Fruit fly (Drosophila melanogaster): ENCODE measurements around the gene Alp1.

Gene Alp1

DNA sequence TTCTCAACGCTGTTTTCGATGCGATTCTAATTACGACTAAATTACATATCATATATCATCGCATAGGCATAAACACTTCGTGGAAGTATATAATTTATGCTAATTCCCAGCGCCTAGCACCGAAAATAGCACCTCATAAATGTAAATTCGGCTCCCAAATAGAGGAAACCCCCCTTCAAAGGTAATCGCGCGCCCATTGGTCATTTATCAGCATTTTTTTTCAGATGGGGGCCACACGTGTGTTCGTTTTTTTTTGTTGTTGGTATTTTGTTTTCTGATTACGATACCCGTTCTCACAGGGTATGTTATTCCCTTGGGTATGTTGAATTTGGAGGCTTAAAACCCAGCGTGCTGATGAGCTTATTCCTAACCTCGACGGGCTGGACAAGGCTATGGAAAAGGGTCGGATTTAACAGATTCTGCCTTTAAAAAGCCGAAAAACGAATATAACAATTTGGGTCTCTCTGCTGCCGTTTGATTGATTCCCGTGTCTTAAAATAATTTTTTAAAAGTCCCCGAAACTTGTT, 27.6 kb downstream of the Alp1 start (continued):
- TF ChIP-seq dysf (GFP tag; IDR thresholded peaks at IDR 0.05) (0 out of 3 replicates have a peak, but pooled peaks have one; percentile 11), CG10543 (GFP tag; optimal IDR thresholded peaks at IDR 0.05) (peak; percentile 21), gsb (GFP tag; IDR thresholded peaks at IDR 0.05) (0 out of 2 replicates have a peak, but pooled peaks have one; percentile 9), HmgD (GFP tag; optimal IDR thresholded peaks at IDR 0.05) (no peak), Vsx1 (GFP tag; optimal IDR thresholded peaks at IDR 0.05) (no peak), CG18619 (GFP tag; optimal IDR thresholded peaks at IDR 0.05) (no peak)

DNA sequence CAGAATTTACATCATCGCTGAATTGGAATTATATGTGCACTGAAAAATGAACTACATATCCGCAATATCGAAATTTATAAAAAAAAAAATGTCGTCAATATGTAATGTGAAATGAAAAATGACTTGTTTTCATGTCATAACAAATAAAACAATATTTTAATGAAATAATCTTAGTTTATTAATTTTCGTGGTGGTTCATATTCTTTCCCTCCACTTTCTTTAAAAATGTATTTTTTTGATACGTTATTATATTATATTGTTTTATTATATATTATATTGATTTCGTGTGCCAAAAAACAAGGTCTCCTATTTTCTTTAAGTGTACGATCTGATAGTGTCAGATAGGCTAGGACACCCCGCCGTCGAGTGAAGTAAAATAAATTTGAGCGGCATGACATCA, 30.3 kb downstream of the Alp1 start:
- TF ChIP-seq Rfx (GFP tag; IDR thresholded peaks at IDR 0.05) (peak; percentile 36; the same call in 1 of the 2 replicates), dmrt99B (tag; optimal IDR thresholded peaks at IDR 0.05) (peak; percentile 8), nerfin-1 (tag; optimal IDR thresholded peaks at IDR 0.05) (no peak), wek (GFP tag; optimal IDR thresholded peaks at IDR 0.05) (no peak), en (GFP tag; optimal IDR thresholded peaks at IDR 0.05) (no peak), pnt (GFP tag; optimal IDR thresholded peaks at IDR 0.05) (no peak), ranshi (GFP tag; IDR thresholded peaks at IDR 0.05) (no peak), Meics (GFP tag; optimal IDR thresholded peaks at IDR 0.05) (peak; percentile 4), Sox102F (GFP tag; optimal IDR thresholded peaks at IDR 0.05) (peak; percentile 32), Drgx (GFP tag; IDR thresholded peaks at IDR 0.05) (0 out of 2 replicates have a peak, but pooled peaks have one; percentile 11), ase (GFP tag; IDR thresholded peaks at IDR 0.05) (no peak), Lim3 (GFP tag; IDR thresholded peaks at IDR 0.05) (no peak), CoRest (tag; optimal IDR thresholded peaks at IDR 0.05) (peak; percentile 5), tna (GFP tag; IDR thresholded peaks at IDR 0.05; ENCODE audit: partially characterized antibody) (no peak), C15 (GFP tag; IDR thresholded peaks at IDR 0.05) (no peak), CG17361 (GFP tag; IDR thresholded peaks at IDR 0.05) (0 out of 3 replicates have a peak, but pooled peaks have one; percentile 23), Gsc (GFP tag; IDR thresholded peaks at IDR 0.05) (no peak), ap (GFP tag; IDR thresholded peaks at IDR 0.05) (no peak), CG7839 (tag; optimal IDR thresholded peaks at IDR 0.05) (peak; percentile 32), CG11504 (tag; optimal IDR thresholded peaks at IDR 0.05) (peak; percentile 43), knrl (GFP tag; IDR thresholded peaks at IDR 0.05; ENCODE audit: partially characterized antibody) (no peak), crc (GFP tag; optimal IDR thresholded peaks at IDR 0.05) (no peak), cwo (GFP tag; optimal IDR thresholded peaks at IDR 0.05) (peak; percentile 11), CG31441 (GFP tag; IDR thresholded peaks at IDR 0.05) (no peak), CG17829 (tag; optimal IDR thresholded peaks at IDR 0.05) (no peak), PHDP (tag; optimal IDR thresholded peaks at IDR 0.05) (peak; percentile 3), bsh (GFP tag; optimal IDR thresholded peaks at IDR 0.05) (no peak), CG2678 (tag; optimal IDR thresholded peaks at IDR 0.05) (peak; percentile 36), dysf (GFP tag; IDR thresholded peaks at IDR 0.05) (peak; percentile 26; the same call in 1 of the 3 replicates), gem (tag; optimal IDR thresholded peaks at IDR 0.05) (peak; percentile 61), so (GFP tag; IDR thresholded peaks at IDR 0.05) (no peak), unpg (GFP tag; optimal IDR thresholded peaks at IDR 0.05) (no peak), chn (GFP tag; optimal IDR thresholded peaks at IDR 0.05) (no peak), grau (tag; optimal IDR thresholded peaks at IDR 0.05) (peak; percentile 9), Stat92E (GFP tag; optimal IDR thresholded peaks at IDR 0.05) (no peak), Hr51 (GFP tag; optimal IDR thresholded peaks at IDR 0.05) (peak in 1 of 2 experiments; percentile 38), CG17385 (GFP tag; optimal IDR thresholded peaks at IDR 0.05) (no peak), CG11695 (GFP tag; IDR thresholded peaks at IDR 0.05) (0 out of 3 replicates have a peak, but pooled peaks have one; percentile 20), al (GFP tag; IDR thresholded peaks at IDR 0.05) (peak; percentile 31; the same call in 1 of the 2 replicates), CG32532 (GFP tag; IDR thresholded peaks at IDR 0.05) (no peak), MBD-R2 (GFP tag; IDR thresholded peaks at IDR 0.05) (no peak), CG15479 (GFP tag; optimal IDR thresholded peaks at IDR 0.05) (no peak), aop (GFP tag; IDR thresholded peaks at IDR 0.05) (no peak)

Measured in whole organism, embryonic.